Worm (Caenorhabditis elegans): Measurements from ENCODE around the gene srd-58.

The srd-58 gene

ce11 chrII:7199308-7199707, 5.5 kb downstream of the srd-58 start, which contains the start of gene E04F6.6:
Gene E04F6.6 (minus strand): TSS chrII:7199565.
- TF ChIP-seq lsy-2 (tag; optimal IDR thresholded peaks at IDR 0.05): no peak

- no peak for TF ChIP-seq C34F6.9 (tag; optimal IDR thresholded peaks at IDR 0.05)
- TF ChIP-seq crh-2 (tag; optimal IDR thresholded peaks at IDR 0.05): peak; percentile 32
These were observed 7.4 kb downstream of the srd-58 start for ce11 chrII:7197434-7197833.

ce11 chrII:7196040-7196439, 8.8 kb downstream of the srd-58 start, which contains the start of gene maoc-1:
Gene maoc-1 (plus strand): TSS chrII:7196276.
- TF ChIP-seq lin-11 (tag; optimal IDR thresholded peaks at IDR 0.05) (no peak), Y55F3AM.14 (GFP tag; optimal IDR thresholded peaks at IDR 0.05) (no peak), fos-1 (tag; optimal IDR thresholded peaks at IDR 0.05) (peak; percentile 25), zag-1 (tag; optimal IDR thresholded peaks at IDR 0.05) (no peak), sma-9 (GFP tag; optimal IDR thresholded peaks at IDR 0.05) (peak; percentile 13), sma-9 (tag; optimal IDR thresholded peaks at IDR 0.05) (no peak), lin-13 (GFP tag; optimal IDR thresholded peaks at IDR 0.05) (no peak), lsy-2 (tag; optimal IDR thresholded peaks at IDR 0.05) (no peak), blmp-1 (tag; optimal IDR thresholded peaks at IDR 0.05; ENCODE audit: insufficient read depth) (no peak)

ce11 chrII:7195541-7195940, 9.3 kb downstream of the srd-58 start, which contains the start of gene acdh-12:
Gene acdh-12 (minus strand): TSS chrII:7195641.
- TF ChIP-seq sma-3 (GFP tag; optimal IDR thresholded peaks at IDR 0.05) (no peak), nhr-23 (tag; optimal IDR thresholded peaks at IDR 0.05) (no peak), lin-39 (tag; optimal IDR thresholded peaks at IDR 0.05) (no peak), nhr-25 (tag; optimal IDR thresholded peaks at IDR 0.05) (no peak), fos-1 (tag; optimal IDR thresholded peaks at IDR 0.05) (no peak), ZK546.5 (tag; optimal IDR thresholded peaks at IDR 0.05) (no peak), nhr-12 (tag; optimal IDR thresholded peaks at IDR 0.05) (no peak), nhr-11 (tag; optimal IDR thresholded peaks at IDR 0.05) (no peak)

ce11 chrII:7189120-7189519, 15.7 kb downstream of the srd-58 start, which contains the start of gene E04F6.4:
Gene E04F6.4 (plus strand): TSS chrII:7189420.
- TF ChIP-seq nhr-77 (tag; optimal IDR thresholded peaks at IDR 0.05) (no peak), snpc-4 (tag; optimal IDR thresholded peaks at IDR 0.05) (no peak), lin-11 (tag; optimal IDR thresholded peaks at IDR 0.05) (no peak), Y55F3AM.14 (GFP tag; optimal IDR thresholded peaks at IDR 0.05) (no peak), mab-5 (tag; optimal IDR thresholded peaks at IDR 0.05) (no peak), fos-1 (tag; optimal IDR thresholded peaks at IDR 0.05) (no peak), lsy-2 (tag; optimal IDR thresholded peaks at IDR 0.05) (no peak), dmd-4 (tag; optimal IDR thresholded peaks at IDR 0.05) (no peak), sma-9 (GFP tag; optimal IDR thresholded peaks at IDR 0.05) (no peak), sma-9 (tag; optimal IDR thresholded peaks at IDR 0.05) (no peak), ceh-82 (tag; optimal IDR thresholded peaks at IDR 0.05) (no peak), nhr-21 (tag; optimal IDR thresholded peaks at IDR 0.05) (no peak), aly-2 (tag; optimal IDR thresholded peaks at IDR 0.05) (no peak), peb-1 (tag; optimal IDR thresholded peaks at IDR 0.05) (no peak), blmp-1 (tag; optimal IDR thresholded peaks at IDR 0.05; ENCODE audit: insufficient read depth) (no peak), alr-1 (tag; optimal IDR thresholded peaks at IDR 0.05) (no peak), nhr-10 (tag; optimal IDR thresholded peaks at IDR 0.05) (no peak), nhr-6 (tag; optimal IDR thresholded peaks at IDR 0.05) (no peak), ama-1 (optimal IDR thresholded peaks at IDR 0.05) (no peak)

ce11 chrII:7187110-7187509, 17.7 kb downstream of the srd-58 start, which contains the start of gene C27H5.6:
Gene C27H5.6 (minus strand): TSS chrII:7187210.
- no peak for TF ChIP-seq alr-1 (tag; optimal IDR thresholded peaks at IDR 0.05)
- no peak for TF ChIP-seq unc-39 (tag; optimal IDR thresholded peaks at IDR 0.05)

- no peak for TF ChIP-seq mbf-1 (tag; optimal IDR thresholded peaks at IDR 0.05)
- no peak for TF ChIP-seq snpc-4 (tag; optimal IDR thresholded peaks at IDR 0.05)
- no peak for TF ChIP-seq blmp-1 (tag; optimal IDR thresholded peaks at IDR 0.05; ENCODE audit: insufficient read depth)
- TF ChIP-seq ceh-16 (tag; optimal IDR thresholded peaks at IDR 0.05): no peak
- no peak for TF ChIP-seq fos-1 (tag; optimal IDR thresholded peaks at IDR 0.05)
- TF ChIP-seq zag-1 (tag; optimal IDR thresholded peaks at IDR 0.05): no peak
- no peak for TF ChIP-seq unc-39 (tag; optimal IDR thresholded peaks at IDR 0.05)
- TF ChIP-seq lsy-2 (tag; optimal IDR thresholded peaks at IDR 0.05): no peak
- TF ChIP-seq ZK546.5 (tag; optimal IDR thresholded peaks at IDR 0.05): no peak
- no peak for TF ChIP-seq unc-55 (GFP tag; optimal IDR thresholded peaks at IDR 0.05)
- no peak for TF ChIP-seq gmeb-1 (tag; optimal IDR thresholded peaks at IDR 0.05)
- TF ChIP-seq nhr-25 (tag; optimal IDR thresholded peaks at IDR 0.05): no peak
These were observed 18.7 kb downstream of the srd-58 start for ce11 chrII:7186117-7186516.

All from whole organism, L2 larva.